Worm (Caenorhabditis elegans) whole organism, L3 larva: ENCODE results near the gene C14F11.4.

Source experiments
- ceh-28 ChIP-seq: fragments of 150-350 bp; optimal IDR thresholded peaks from 2 replicates; lab custom pipeline; 2014; ENCODE audit warnings: missing biosample characterization, missing genetic modification reagents, missing genetic modification characterization
- lin-39 ChIP-seq: fragments of 150-350 bp; optimal IDR thresholded peaks from 2 replicates; lab custom pipeline; 2018; ENCODE audit warnings: missing biosample characterization, missing genetic modification reagents, missing genetic modification characterization
- nhr-11 ChIP-seq: fragments of 150-350 bp; optimal IDR thresholded peaks from 2 replicates; lab custom pipeline; 2014; ENCODE audit warnings: missing biosample characterization, missing genetic modification characterization
- nhr-77 ChIP-seq: fragments of 150-350 bp; optimal IDR thresholded peaks from 2 replicates; lab custom pipeline; 2014; ENCODE audit warnings: missing biosample characterization, missing genetic modification characterization
- snpc-4 ChIP-seq: fragments of 150-350 bp; optimal IDR thresholded peaks from 2 replicates; lab custom pipeline; 2014; ENCODE audit warnings: missing biosample characterization, missing genetic modification characterization
- unc-39 ChIP-seq: sonication (generic microtip); optimal IDR thresholded peaks from 4 replicates; lab custom pipeline; 2017; ENCODE audit warnings: missing biosample characterization, missing genetic modification characterization

- TF ChIP-seq ceh-28 (tag; lab: Kevin White, UChicago) (no peak), lin-39 (no peak), snpc-4 (tag; lab: Kevin White, UChicago) (no peak), nhr-77 (tag; lab: Kevin White, UChicago) (no peak), nhr-11 (tag; lab: Kevin White, UChicago) (no peak), unc-39 (no peak)
Measured at ce11 chrX:6194191-6194724, 38.6 kb downstream of the C14F11.4 start, which contains the start of gene ceh-54.
